Worm (Caenorhabditis elegans): Measurements from ENCODE around the gene ubc-7.
A peak's percentile ranks its signal among the peaks of the same experiment; 100 is the strongest.

The ubc-7 gene

ce11 chrIII:9666239-9666638, 35.3 kb upstream of the ubc-7 start:
- TF ChIP-seq jun-1 (tag; optimal IDR thresholded peaks at IDR 0.05) (no peak), skn-1 (tag; optimal IDR thresholded peaks at IDR 0.05) (no peak), nhr-237 (tag; optimal IDR thresholded peaks at IDR 0.05) (no peak), unc-39 (tag; optimal IDR thresholded peaks at IDR 0.05) (no peak), nhr-23 (tag; optimal IDR thresholded peaks at IDR 0.05) (peak; percentile 67), pha-4 (tag; optimal IDR thresholded peaks at IDR 0.05) (peak; percentile 13), nhr-25 (tag; optimal IDR thresholded peaks at IDR 0.05) (peak; percentile 64)

DNA sequence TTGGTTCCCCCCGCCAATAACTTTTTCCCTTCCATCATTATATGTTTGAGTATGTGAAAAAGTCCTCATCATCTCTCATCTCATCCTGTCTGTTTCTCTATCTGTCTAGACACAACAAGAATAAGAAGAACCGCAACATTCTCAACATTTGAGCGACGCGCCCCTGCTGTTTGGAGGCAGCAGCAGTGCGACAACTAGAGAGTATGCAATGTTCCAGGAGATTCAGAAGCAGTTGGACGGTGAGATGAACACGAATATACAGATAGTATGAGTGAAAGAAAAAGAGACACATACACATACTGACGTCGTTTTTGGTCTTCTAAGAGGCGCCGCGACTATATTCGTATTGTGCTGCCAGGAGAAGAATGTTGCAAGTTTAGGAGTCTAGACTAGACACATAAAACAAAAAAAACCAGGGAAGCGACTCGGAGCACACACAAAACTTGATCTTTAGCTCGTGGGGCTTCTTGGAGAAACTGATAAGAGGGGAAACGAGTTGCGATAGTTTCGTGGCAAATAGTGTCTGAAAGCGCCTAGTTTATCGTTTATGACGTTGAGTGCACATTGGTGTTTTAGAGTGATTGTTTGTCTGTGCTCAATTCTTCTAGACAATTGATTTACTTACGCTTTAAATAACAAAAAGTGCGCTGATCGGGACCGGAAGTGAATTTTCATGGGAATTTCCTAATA, 34.7 kb upstream of the ubc-7 start:
- TF ChIP-seq nfya-1 (tag; optimal IDR thresholded peaks at IDR 0.05; ENCODE audit: insufficient read depth) (peak; percentile 64), mdl-1 (tag; optimal IDR thresholded peaks at IDR 0.05) (peak; percentile 14), R02D3.7 (tag; optimal IDR thresholded peaks at IDR 0.05) (peak; percentile 4), snpc-4 (tag; optimal IDR thresholded peaks at IDR 0.05) (no peak), elt-2 (tag; optimal IDR thresholded peaks at IDR 0.05) (peak; percentile 85), ceh-9 (tag; optimal IDR thresholded peaks at IDR 0.05) (no peak), skn-1 (tag; optimal IDR thresholded peaks at IDR 0.05) (no peak), mml-1 (tag; optimal IDR thresholded peaks at IDR 0.05) (no peak), hmg-11 (tag; optimal IDR thresholded peaks at IDR 0.05) (peak; percentile 26), ZK546.5 (tag; optimal IDR thresholded peaks at IDR 0.05) (no peak), unc-62 (GFP tag; optimal IDR thresholded peaks at IDR 0.05) (peak; percentile 57), lsy-12 (tag; optimal IDR thresholded peaks at IDR 0.05) (peak; percentile 5), fkh-10 (GFP tag; optimal IDR thresholded peaks at IDR 0.05) (peak; percentile 41), lin-15B (tag; optimal IDR thresholded peaks at IDR 0.05) (peak; percentile 38), daf-12 (tag; optimal IDR thresholded peaks at IDR 0.05) (no peak), nhr-23 (tag; optimal IDR thresholded peaks at IDR 0.05) (peak; percentile 9), egl-5 (tag; optimal IDR thresholded peaks at IDR 0.05) (peak; percentile 45), lin-39 (tag; optimal IDR thresholded peaks at IDR 0.05) (peak; percentile 62), nhr-43 (tag; optimal IDR thresholded peaks at IDR 0.05; ENCODE audit: poor library complexity, severe bottlenecking) (peak; percentile 42), nhr-25 (tag; optimal IDR thresholded peaks at IDR 0.05) (peak; percentile 45), pqm-1 (tag; optimal IDR thresholded peaks at IDR 0.05) (peak; percentile 80)

- no peak for TF ChIP-seq jun-1 (tag; optimal IDR thresholded peaks at IDR 0.05)
- peak; percentile 88 for TF ChIP-seq fkh-10 (GFP tag; optimal IDR thresholded peaks at IDR 0.05)
- TF ChIP-seq ceh-82 (tag; optimal IDR thresholded peaks at IDR 0.05), result no peak
- TF ChIP-seq lin-39 (tag; optimal IDR thresholded peaks at IDR 0.05), result peak; percentile 49
- no peak for TF ChIP-seq hmg-11 (tag; optimal IDR thresholded peaks at IDR 0.05)
- TF ChIP-seq nfya-1 (tag; optimal IDR thresholded peaks at IDR 0.05; ENCODE audit: insufficient read depth), result peak; percentile 43
These were observed 33.7 kb upstream of the ubc-7 start for ce11 chrIII:9664484-9665221.

- TF ChIP-seq nhr-23 (tag; optimal IDR thresholded peaks at IDR 0.05), result no peak
- TF ChIP-seq R02D3.7 (tag; optimal IDR thresholded peaks at IDR 0.05), result no peak
- no peak for TF ChIP-seq daf-12 (tag; optimal IDR thresholded peaks at IDR 0.05)
- no peak for TF ChIP-seq jun-1 (tag; optimal IDR thresholded peaks at IDR 0.05)
- no peak for TF ChIP-seq ceh-9 (tag; optimal IDR thresholded peaks at IDR 0.05)
- TF ChIP-seq ztf-4 (tag; optimal IDR thresholded peaks at IDR 0.05), result no peak
- TF ChIP-seq unc-62 (GFP tag; optimal IDR thresholded peaks at IDR 0.05), result no peak
- no peak for TF ChIP-seq lin-39 (tag; optimal IDR thresholded peaks at IDR 0.05)
- TF ChIP-seq ama-1 (optimal IDR thresholded peaks at IDR 0.05), result no peak
- no peak for TF ChIP-seq mml-1 (tag; optimal IDR thresholded peaks at IDR 0.05)
- TF ChIP-seq fkh-10 (GFP tag; optimal IDR thresholded peaks at IDR 0.05), result no peak
- TF ChIP-seq nhr-28 (tag; optimal IDR thresholded peaks at IDR 0.05), result no peak
- TF ChIP-seq nhr-77 (tag; optimal IDR thresholded peaks at IDR 0.05), result no peak
- no peak for TF ChIP-seq nhr-43 (tag; optimal IDR thresholded peaks at IDR 0.05; ENCODE audit: poor library complexity, severe bottlenecking)
These were observed 33.0 kb upstream of the ubc-7 start for ce11 chrIII:9663943-9664342.

- TF ChIP-seq lin-39 (tag; optimal IDR thresholded peaks at IDR 0.05) (peak; percentile 58), lsy-12 (tag; optimal IDR thresholded peaks at IDR 0.05) (no peak), lin-15B (tag; optimal IDR thresholded peaks at IDR 0.05) (peak; percentile 5), unc-39 (tag; optimal IDR thresholded peaks at IDR 0.05) (no peak), nfya-1 (tag; optimal IDR thresholded peaks at IDR 0.05; ENCODE audit: insufficient read depth) (peak; percentile 47)
These were observed 31.4 kb upstream of the ubc-7 start for ce11 chrIII:9662266-9662959.
